Worm (Caenorhabditis elegans) whole organism, L1 larva: ENCODE results near the gene T22B7.3.

ENCODE experiments used
- ceh-90 ChIP-seq: sonication (generic microtip); optimal IDR thresholded peaks from 2 replicates; lab custom pipeline; 2016; ENCODE audit warnings: missing genetic modification characterization, missing compliant biosample characterization
- efl-1 ChIP-seq, 4 experiments: fragments of 150-350 bp; optimal IDR thresholded peaks in 3 of 4; peaks in 1 of 4; 1 replicate in 1 of 4; 2 replicates in 3 of 4; lab custom pipeline; 2014; ENCODE audit warnings: missing biosample characterization in 2 of 4, missing genetic modification characterization in 2 of 4, missing genetic modification reagents in 2 of 4
- egl-13 ChIP-seq: sonication (generic microtip); optimal IDR thresholded peaks from 2 replicates; lab custom pipeline; 2016; ENCODE audit warnings: missing genotype, missing genetic modification reagents, missing genetic modification characterization, missing compliant biosample characterization
- fkh-10 ChIP-seq: sonication (generic microtip); optimal IDR thresholded peaks from 2 replicates; lab custom pipeline; 2017; ENCODE audit warnings: missing biosample characterization, missing genetic modification reagents, missing genetic modification characterization
- lin-14 ChIP-seq: fragments of 200-800 bp; sonication (Bioruptor generic); optimal IDR thresholded peaks from 2 replicates; lab custom pipeline; 2018; ENCODE audit warnings: mild to moderate bottlenecking, missing genetic modification characterization, moderate library complexity, missing compliant biosample characterization
- mef-2 ChIP-seq: fragments of 150-350 bp; optimal IDR thresholded peaks from 2 replicates; lab custom pipeline; 2014; ENCODE audit warnings: missing biosample characterization, missing genetic modification characterization
- unc-62 ChIP-seq: fragments of 150-350 bp; optimal IDR thresholded peaks from 2 replicates; lab custom pipeline; 2014; ENCODE audit warnings: missing biosample characterization, missing genetic modification reagents, missing genetic modification characterization
- vab-15 ChIP-seq: sonication (generic microtip); optimal IDR thresholded peaks from 2 replicates; lab custom pipeline; 2017; ENCODE audit warnings: missing genotype, mild to moderate bottlenecking, missing genetic modification characterization, missing compliant biosample characterization

T22B7.3 gene

ce11 chrX:5698419-5698818 is 51.2 kb downstream of the T22B7.3 start:
- no peak for TF ChIP-seq egl-13 (tag; lab: Kevin White, UChicago)
- no peak for TF ChIP-seq ceh-90
- TF ChIP-seq unc-62 (GFP tag; lab: Kevin White, UChicago): no peak
- TF ChIP-seq mef-2: no peak
- TF ChIP-seq vab-15 (tag; lab: Kevin White, UChicago): no peak
- TF ChIP-seq fkh-10 (GFP tag; lab: Kevin White, UChicago): no peak
- TF ChIP-seq, all 84 proteins: peak for 0

- TF ChIP-seq efl-1 (optimal IDR thresholded peaks at IDR 0.05; lab: Kevin White, UChicago) (no peak), efl-1 (GFP tag; optimal IDR thresholded peaks at IDR 0.05 in 1 of 2; lab: Kevin White, UChicago) (peak in 1 of 2 experiments; percentile 4), lin-14 (GFP tag; lab: Kevin White, UChicago) (no peak)
Observed at ce11 chrX:5699555-5699954, 52.4 kb downstream of the T22B7.3 start.
